Fruit fly (Drosophila melanogaster) whole organism, embryonic: ENCODE measurements around the gene tws.

Experiments used
- Atf-2 ChIP-seq: fragments of 200-800 bp; sonication (Bioruptor generic); optimal IDR thresholded peaks from 2 replicates; lab custom pipeline; 2016; ENCODE audit warnings: missing biosample characterization, missing genetic modification characterization
- CG10543 ChIP-seq: fragments of 200-800 bp; sonication (Bioruptor generic); optimal IDR thresholded peaks from 3 replicates; lab custom pipeline; 2017; ENCODE audit warnings: missing biosample characterization, mild to moderate bottlenecking, missing genetic modification characterization, moderate library complexity
- CG11695 ChIP-seq: fragments of 200-800 bp; sonication (Bioruptor generic); IDR thresholded peaks from 3 replicates; pipeline ENCODE4 v1.3.6; 2022; ENCODE audit warnings: missing biosample characterization, missing genetic modification characterization
- CG11696 ChIP-seq: fragments of 200-800 bp; sonication (Bioruptor generic); IDR thresholded peaks from 2 replicates; pipeline ENCODE4 v1.3.6; 2022; ENCODE audit warnings: missing biosample characterization, missing genetic modification characterization
- CG1233 ChIP-seq: fragments of 200-800 bp; sonication (Bioruptor generic); optimal IDR thresholded peaks from 4 replicates; lab custom pipeline; 2018; ENCODE audit warnings: missing biosample characterization, mild to moderate bottlenecking, missing genetic modification characterization
- CG12391 ChIP-seq: fragments of 200-800 bp; sonication (Bioruptor generic); optimal IDR thresholded peaks from 3 replicates; lab custom pipeline; 2018; ENCODE audit warnings: missing biosample characterization, mild to moderate bottlenecking, missing genetic modification characterization, moderate library complexity
- CG13894 ChIP-seq: fragments of 200-800 bp; sonication (Bioruptor generic); optimal IDR thresholded peaks from 3 replicates; lab custom pipeline; 2018; ENCODE audit warnings: missing biosample characterization, mild to moderate bottlenecking, missing genetic modification characterization, moderate library complexity
- CG14965 ChIP-seq: fragments of 200-800 bp; sonication (Bioruptor generic); optimal IDR thresholded peaks from 2 replicates; lab custom pipeline; 2016; ENCODE audit warnings: missing biosample characterization, missing genetic modification characterization, borderline replicate concordance
- CG16779 ChIP-seq: fragments of 200-800 bp; sonication (Bioruptor generic); IDR thresholded peaks from 2 replicates; pipeline ENCODE4 v1.3.6; 2022; ENCODE audit warnings: missing biosample characterization, missing genetic modification characterization
- CG16815 ChIP-seq: fragments of 200-800 bp; sonication (Bioruptor generic); optimal IDR thresholded peaks from 3 replicates; lab custom pipeline; 2017; ENCODE audit warnings: missing biosample characterization, mild to moderate bottlenecking, missing genetic modification characterization
- CG2875 ChIP-seq: fragments of 200-800 bp; sonication (Bioruptor generic); optimal IDR thresholded peaks from 2 replicates; lab custom pipeline; 2017; ENCODE audit warnings: missing biosample characterization, mild to moderate bottlenecking, missing genetic modification characterization, missing genetic modification reagents
- CG31388 ChIP-seq: fragments of 200-800 bp; sonication (Bioruptor generic); optimal IDR thresholded peaks from 2 replicates; lab custom pipeline; 2016; ENCODE audit warnings: missing biosample characterization, missing genetic modification characterization
- CG34422 ChIP-seq: fragments of 200-800 bp; sonication (Bioruptor generic); IDR thresholded peaks from 3 replicates; pipeline ENCODE4 v1.3.6; 2022; ENCODE audit warnings: missing biosample characterization, missing genetic modification characterization
- CG4424 ChIP-seq: fragments of 200-800 bp; sonication (Bioruptor generic); optimal IDR thresholded peaks from 3 replicates; lab custom pipeline; 2016; ENCODE audit warnings: missing biosample characterization, missing genetic modification characterization
- CG5245 ChIP-seq: fragments of 200-800 bp; sonication (Bioruptor generic); optimal IDR thresholded peaks from 3 replicates; lab custom pipeline; 2016; ENCODE audit warnings: missing biosample characterization, missing genetic modification characterization
- CG6272 ChIP-seq: fragments of 200-800 bp; sonication (Bioruptor generic); IDR thresholded peaks from 2 replicates; pipeline ENCODE4 v1.3.6; 2022; ENCODE audit warnings: missing biosample characterization, missing genetic modification characterization
- CG6813 ChIP-seq: fragments of 200-800 bp; sonication (Bioruptor generic); optimal IDR thresholded peaks from 2 replicates; lab custom pipeline; 2017; ENCODE audit warnings: missing biosample characterization, missing genetic modification characterization, mild to moderate bottlenecking, moderate library complexity, missing genetic modification reagents
- CG8089 ChIP-seq: fragments of 200-800 bp; sonication (Bioruptor generic); optimal IDR thresholded peaks from 3 replicates; lab custom pipeline; 2016; ENCODE audit warnings: missing biosample characterization, missing genetic modification characterization
- CG8281 ChIP-seq: fragments of 200-800 bp; sonication (Bioruptor generic); optimal IDR thresholded peaks from 2 replicates; lab custom pipeline; 2018; ENCODE audit warnings: missing biosample characterization, mild to moderate bottlenecking, missing genetic modification characterization, moderate library complexity
- CG8765 ChIP-seq: fragments of 200-800 bp; sonication (Bioruptor generic); IDR thresholded peaks from 2 replicates; pipeline ENCODE4 v1.3.6; 2022; ENCODE audit warnings: missing biosample characterization, missing genetic modification characterization
- Camta ChIP-seq: fragments of 200-800 bp; sonication (Bioruptor generic); optimal IDR thresholded peaks from 2 replicates; lab custom pipeline; 2016; ENCODE audit warnings: missing biosample characterization, missing genetic modification characterization
- Doc3 ChIP-seq: fragments of 200-800 bp; sonication (Bioruptor generic); IDR thresholded peaks from 3 replicates; pipeline ENCODE4 v1.3.6; 2022; ENCODE audit warnings: missing biosample characterization, missing genetic modification characterization; ENCODE audit not compliant: partially characterized antibody
- Dp ChIP-seq: fragments of 200-800 bp; sonication (Bioruptor generic); optimal IDR thresholded peaks from 2 replicates; lab custom pipeline; 2018; ENCODE audit warnings: missing biosample characterization, mild to moderate bottlenecking, missing genetic modification characterization, moderate library complexity
- Gug ChIP-seq: fragments of 200-800 bp; sonication (Bioruptor generic); IDR thresholded peaks from 4 replicates; pipeline ENCODE4 v1.3.6; 2022; ENCODE audit warnings: missing biosample characterization, missing genetic modification characterization
- Sox102F ChIP-seq: fragments of 200-800 bp; sonication (Bioruptor generic); optimal IDR thresholded peaks from 2 replicates; lab custom pipeline; 2018; ENCODE audit warnings: missing biosample characterization, mild to moderate bottlenecking, missing genetic modification characterization, moderate library complexity
- Sry-β ChIP-seq: fragments of 200-800 bp; sonication (Bioruptor generic); optimal IDR thresholded peaks from 2 replicates; lab custom pipeline; 2018; ENCODE audit warnings: missing biosample characterization, mild to moderate bottlenecking, missing genetic modification characterization, moderate library complexity
- Sry-δ ChIP-seq: fragments of 200-800 bp; sonication (Bioruptor generic); optimal IDR thresholded peaks from 2 replicates; lab custom pipeline; 2016; ENCODE audit warnings: missing biosample characterization, missing genetic modification characterization
- Ssrp ChIP-seq: fragments of 200-800 bp; sonication (Bioruptor generic); optimal IDR thresholded peaks from 2 replicates; lab custom pipeline; 2018; ENCODE audit warnings: missing biosample characterization, mild to moderate bottlenecking, missing genetic modification characterization, moderate library complexity
- Trl ChIP-seq, 3 experiments: fragments of >200 bp in 2 of 3; fragments of 200-800 bp in 1 of 3; sonication (Bioruptor generic) in 1 of 3; optimal IDR thresholded peaks; 2 replicates in 1 of 3; 3 replicates in 2 of 3; lab custom pipeline; 2016 to 2017; ENCODE audit warnings: missing biosample characterization in 1 of 3, missing genetic modification characterization in 1 of 3
- bcd ChIP-seq: fragments of 200-800 bp; sonication (Bioruptor generic); optimal IDR thresholded peaks from 2 replicates; lab custom pipeline; 2017; ENCODE audit warnings: missing biosample characterization, mild to moderate bottlenecking, missing genetic modification characterization
- chm ChIP-seq: fragments of 200-800 bp; sonication (Bioruptor generic); IDR thresholded peaks from 2 replicates; pipeline ENCODE4 v1.3.6; 2022; ENCODE audit warnings: missing biosample characterization, missing genetic modification characterization
- croc ChIP-seq: fragments of 200-800 bp; sonication (Bioruptor generic); conservative IDR thresholded peaks from 3 replicates; pipeline ENCODE4 v1.3.6; 2022; ENCODE audit warnings: missing biosample characterization, missing genetic modification characterization
- crol ChIP-seq: fragments of 200-800 bp; sonication (Bioruptor generic); IDR thresholded peaks from 2 replicates; pipeline ENCODE4 v1.3.6; 2022; ENCODE audit warnings: missing biosample characterization, missing genetic modification characterization
- crp ChIP-seq, 2 experiments: fragments of 200-800 bp; sonication (Bioruptor generic); optimal IDR thresholded peaks; 2 replicates in 1 of 2; 3 replicates in 1 of 2; lab custom pipeline; 2017; ENCODE audit warnings: missing biosample characterization in 2 of 2, missing genetic modification characterization in 2 of 2, mild to moderate bottlenecking in 1 of 2, moderate library complexity in 1 of 2
- gce ChIP-seq: fragments of 200-800 bp; sonication (Bioruptor generic); IDR thresholded peaks from 3 replicates; pipeline ENCODE4 v1.3.6; 2022; ENCODE audit warnings: missing biosample characterization, missing genetic modification characterization
- gro ChIP-seq: fragments of 200-800 bp; sonication (Bioruptor generic); optimal IDR thresholded peaks from 2 replicates; lab custom pipeline; 2016; ENCODE audit warnings: missing biosample characterization, missing genetic modification characterization
- gt ChIP-seq: fragments of 200-800 bp; sonication (Bioruptor generic); IDR thresholded peaks from 2 replicates; pipeline ENCODE4 v1.3.6; 2022; ENCODE audit warnings: missing biosample characterization, missing genetic modification characterization
- her ChIP-seq: fragments of 200-800 bp; sonication (Bioruptor generic); optimal IDR thresholded peaks from 2 replicates; lab custom pipeline; 2016; ENCODE audit warnings: missing biosample characterization, missing genetic modification characterization
- lilli ChIP-seq: fragments of 200-800 bp; sonication (Bioruptor generic); optimal IDR thresholded peaks from 3 replicates; lab custom pipeline; 2016; ENCODE audit warnings: missing biosample characterization, missing genetic modification characterization
- lmd ChIP-seq: fragments of 200-800 bp; sonication (Bioruptor generic); IDR thresholded peaks from 2 replicates; pipeline ENCODE4 v1.3.6; 2022; ENCODE audit warnings: missing biosample characterization, missing genetic modification characterization
- odd ChIP-seq: fragments of 200-800 bp; sonication (Bioruptor generic); optimal IDR thresholded peaks from 2 replicates; lab custom pipeline; 2017; ENCODE audit warnings: missing biosample characterization, mild to moderate bottlenecking, missing genetic modification characterization
- ranshi ChIP-seq: fragments of 200-800 bp; sonication (Bioruptor generic); IDR thresholded peaks from 2 replicates; pipeline ENCODE4 v1.3.6; 2022; ENCODE audit warnings: missing biosample characterization, missing genetic modification characterization
- schlank ChIP-seq: fragments of 200-800 bp; sonication (Bioruptor generic); optimal IDR thresholded peaks from 2 replicates; lab custom pipeline; 2018; ENCODE audit warnings: missing biosample characterization, mild to moderate bottlenecking, missing genetic modification characterization
- sens ChIP-seq: fragments of 200-800 bp; sonication (Bioruptor generic); peaks from one replicate; lab custom pipeline; 2016; ENCODE audit warnings: missing biosample characterization, missing genetic modification characterization
- stwl ChIP-seq: fragments of 200-800 bp; sonication (Bioruptor generic); optimal IDR thresholded peaks from 3 replicates; lab custom pipeline; 2018; ENCODE audit warnings: missing biosample characterization, mild to moderate bottlenecking, missing genetic modification characterization, moderate library complexity
- tap ChIP-seq: fragments of 200-800 bp; optimal IDR thresholded peaks from 3 replicates; lab custom pipeline; 2019; ENCODE audit warnings: missing biosample characterization, mild to moderate bottlenecking, missing genetic modification characterization, moderate library complexity
- tx ChIP-seq: fragments of 200-800 bp; sonication (Bioruptor generic); optimal IDR thresholded peaks from 2 replicates; lab custom pipeline; 2016; ENCODE audit warnings: missing biosample characterization, missing genetic modification characterization
- vnd ChIP-seq: fragments of 200-800 bp; sonication (Bioruptor generic); IDR thresholded peaks from 3 replicates; pipeline ENCODE4 v1.3.6; 2022; ENCODE audit warnings: missing biosample characterization, missing genetic modification characterization; ENCODE audit not compliant: partially characterized antibody
- wek ChIP-seq: fragments of 200-800 bp; sonication (Bioruptor generic); optimal IDR thresholded peaks from 3 replicates; lab custom pipeline; 2018; ENCODE audit warnings: missing biosample characterization, mild to moderate bottlenecking, missing genetic modification characterization, moderate library complexity
- wor ChIP-seq: fragments of 200-800 bp; sonication (Bioruptor generic); IDR thresholded peaks from 2 replicates; pipeline ENCODE4 v1.3.6; 2022; ENCODE audit warnings: missing biosample characterization, missing genetic modification characterization

The tws gene

DNA sequence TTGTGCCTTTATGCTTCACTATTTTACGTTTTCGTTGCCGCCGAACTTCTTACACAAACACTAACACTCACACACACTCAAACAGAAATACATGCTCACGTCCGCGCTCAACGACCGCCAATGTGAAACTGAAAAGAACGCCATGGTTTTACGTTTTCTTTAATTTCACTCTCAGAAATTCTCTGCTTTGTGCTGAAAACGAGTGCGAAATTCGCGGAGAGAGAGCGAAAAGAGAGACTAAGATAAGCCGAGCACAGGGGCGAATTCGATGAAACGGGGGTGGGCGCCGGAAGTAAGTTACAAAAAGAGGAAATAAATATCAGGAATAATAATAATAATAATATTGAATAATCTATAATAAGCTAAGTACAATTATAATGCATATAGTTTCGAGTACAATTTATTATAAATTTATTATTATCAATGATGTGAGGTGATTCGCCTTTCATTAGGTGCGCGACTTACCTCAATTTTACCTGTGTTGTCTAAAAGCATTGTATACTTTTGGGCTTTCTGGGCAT, 30.8 kb upstream of the tws start, which contains the start of gene Best1 (continued):
- no peak for TF ChIP-seq gce (GFP tag; lab: Robert Waterston, UW)
- TF ChIP-seq wek (GFP tag; lab: Kevin White, UChicago) = peak; percentile 62
- peak; percentile 93 for TF ChIP-seq Sox102F (GFP tag; lab: Kevin White, UChicago)
- TF ChIP-seq crp (GFP tag; optimal IDR thresholded peaks at IDR 0.05; lab: Kevin White, UChicago) = peak in 1 of 2 experiments; percentile 43
- TF ChIP-seq chm (GFP tag; lab: Robert Waterston, UW) = peak; percentile 90
- no peak for TF ChIP-seq CG8089 (GFP tag; lab: Kevin White, UChicago)
- TF ChIP-seq CG8281 (tag; lab: Kevin White, UChicago) = peak; percentile 63
- TF ChIP-seq Doc3 (GFP tag; lab: Robert Waterston, UW) = 0 out of 3 replicates have a peak, but pooled peaks have one; percentile 47
- TF ChIP-seq lilli (GFP tag; lab: Kevin White, UChicago) = peak; percentile 85
- peak; percentile 86 for TF ChIP-seq tap (tag; lab: Kevin White, UChicago)
- TF ChIP-seq odd (GFP tag; lab: Kevin White, UChicago) = peak; percentile 89
- peak; percentile 82 to 91 for TF ChIP-seq Trl (optimal IDR thresholded peaks at IDR 0.05; lab: Kevin White, UChicago)
- peak; percentile 59 for TF ChIP-seq Trl (GFP tag; optimal IDR thresholded peaks at IDR 0.05; lab: Kevin White, UChicago)
- TF ChIP-seq vnd (GFP tag; lab: Robert Waterston, UW) = no peak
- TF ChIP-seq CG11696 (GFP tag; lab: Robert Waterston, UW) = peak; percentile 71
- TF ChIP-seq schlank (tag; lab: Kevin White, UChicago) = peak; percentile 73
- no peak for TF ChIP-seq CG14965
- TF ChIP-seq Dp (GFP tag; lab: Kevin White, UChicago) = peak; percentile 0
- TF ChIP-seq CG6813 = peak; percentile 93
- peak; percentile 94 for TF ChIP-seq lmd (GFP tag; lab: Robert Waterston, UW)
- TF ChIP-seq CG34422 (GFP tag; lab: Robert Waterston, UW) = peak; percentile 93
- peak; percentile 12 for TF ChIP-seq Sry-δ (GFP tag; lab: Kevin White, UChicago)
- TF ChIP-seq wor (GFP tag; lab: Robert Waterston, UW) = peak; percentile 71
- TF ChIP-seq CG2875 (GFP tag; lab: Kevin White, UChicago) = peak; percentile 77
- no peak for TF ChIP-seq Atf-2
- TF ChIP-seq crol (GFP tag; lab: Robert Waterston, UW) = peak; percentile 44; the same call in 1 of the 2 replicates
- TF ChIP-seq tx (GFP tag; lab: Kevin White, UChicago) = peak; percentile 32
- TF ChIP-seq Camta (GFP tag; lab: Kevin White, UChicago) = peak; percentile 29
- peak; percentile 35 for TF ChIP-seq Sry-β
- peak; percentile 41 for TF ChIP-seq stwl (tag; lab: Kevin White, UChicago)
- peak; percentile 90 for TF ChIP-seq CG6272 (GFP tag; lab: Robert Waterston, UW)
- peak; percentile 94 for TF ChIP-seq ranshi
- TF ChIP-seq CG16779 = peak; percentile 83
- TF ChIP-seq bcd (GFP tag; lab: Kevin White, UChicago) = peak; percentile 91
- TF ChIP-seq Gug (GFP tag; lab: Robert Waterston, UW) = peak; percentile 96
- TF ChIP-seq gt (GFP tag; lab: Robert Waterston, UW) = peak; percentile 63; the same call in 1 of the 2 replicates
- TF ChIP-seq CG12391 = peak; percentile 96
- peak; percentile 93 for TF ChIP-seq CG11695 (GFP tag; lab: Robert Waterston, UW)
- peak; percentile 94 for TF ChIP-seq sens (GFP tag; lab: Kevin White, UChicago)
- TF ChIP-seq CG5245 (GFP tag; lab: Kevin White, UChicago) = peak; percentile 72
- peak; percentile 86 for TF ChIP-seq CG4424 (GFP tag; lab: Kevin White, UChicago)
- peak; percentile 83 for TF ChIP-seq CG16815
- TF ChIP-seq her = peak; percentile 40
- peak; percentile 90 for TF ChIP-seq CG1233 (GFP tag; lab: Kevin White, UChicago)
- TF ChIP-seq CG10543 (GFP tag; lab: Kevin White, UChicago) = peak; percentile 79
- TF ChIP-seq gro = peak; percentile 80
- peak; percentile 93 for TF ChIP-seq CG13894 (tag; lab: Kevin White, UChicago)
- TF ChIP-seq CG8765 = peak; percentile 77
- TF ChIP-seq CG31388 = peak; percentile 82
- peak; percentile 80 for TF ChIP-seq croc (GFP tag; lab: Robert Waterston, UW)
- TF ChIP-seq Ssrp (tag; lab: Kevin White, UChicago) = peak; percentile 88
